Fruit fly (Drosophila melanogaster): ENCODE measurements around the gene mEFTs.

DNA sequence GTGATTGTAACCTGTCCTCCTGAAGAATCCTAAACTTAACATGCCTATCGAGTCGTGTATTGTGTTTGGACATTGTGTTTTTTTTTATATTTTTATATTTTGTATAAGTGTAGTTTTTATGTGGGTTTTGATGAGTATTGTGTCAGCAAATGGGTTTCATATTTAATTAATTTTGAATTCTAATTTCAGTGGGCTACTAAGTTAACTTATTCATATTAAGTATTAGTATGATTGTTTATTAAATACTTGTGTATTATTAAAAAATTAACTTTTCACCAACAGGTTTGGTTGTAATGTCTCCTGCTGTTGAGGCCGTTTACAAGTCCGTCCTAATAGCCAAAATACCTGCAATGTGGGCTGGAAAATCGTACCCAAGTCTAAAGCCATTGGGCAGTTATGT, 23.5 kb upstream of the mEFTs start, which contains the start of gene CG15143:
- TF ChIP-seq foxo (GFP tag; optimal IDR thresholded peaks at IDR 0.05) = no peak
- TF ChIP-seq usp (GFP tag; optimal IDR thresholded peaks at IDR 0.05) = no peak
- TF ChIP-seq Myc (optimal IDR thresholded peaks at IDR 0.05) = no peak
- no peak for TF ChIP-seq h (GFP tag; optimal IDR thresholded peaks at IDR 0.05)
- TF ChIP-seq dl (GFP tag; optimal IDR thresholded peaks at IDR 0.05; ENCODE audit: insufficient read depth in 1 of 2, partially characterized antibody in 2 of 2) = no peak
- no peak for TF ChIP-seq N (GFP tag; optimal IDR thresholded peaks at IDR 0.05)
- TF ChIP-seq CG32264 (GFP tag; optimal IDR thresholded peaks at IDR 0.05) = no peak
- TF ChIP-seq woc (GFP tag; optimal IDR thresholded peaks at IDR 0.05) = no peak
- TF ChIP-seq Dif (GFP tag; optimal IDR thresholded peaks at IDR 0.05; ENCODE audit: partially characterized antibody) = no peak
- no peak for TF ChIP-seq GATAd (GFP tag; optimal IDR thresholded peaks at IDR 0.05)
- no peak for TF ChIP-seq Hr78 (GFP tag; optimal IDR thresholded peaks at IDR 0.05)
- no peak for TF ChIP-seq CrebA (GFP tag; optimal IDR thresholded peaks at IDR 0.05; ENCODE audit: borderline replicate concordance)
- no peak for TF ChIP-seq Abd-B (GFP tag; optimal IDR thresholded peaks at IDR 0.05)

All from whole organism, wandering third instar larva.